Worm (Caenorhabditis elegans): ENCODE measurements around the gene cgr-1.

The cgr-1 gene

DNA sequence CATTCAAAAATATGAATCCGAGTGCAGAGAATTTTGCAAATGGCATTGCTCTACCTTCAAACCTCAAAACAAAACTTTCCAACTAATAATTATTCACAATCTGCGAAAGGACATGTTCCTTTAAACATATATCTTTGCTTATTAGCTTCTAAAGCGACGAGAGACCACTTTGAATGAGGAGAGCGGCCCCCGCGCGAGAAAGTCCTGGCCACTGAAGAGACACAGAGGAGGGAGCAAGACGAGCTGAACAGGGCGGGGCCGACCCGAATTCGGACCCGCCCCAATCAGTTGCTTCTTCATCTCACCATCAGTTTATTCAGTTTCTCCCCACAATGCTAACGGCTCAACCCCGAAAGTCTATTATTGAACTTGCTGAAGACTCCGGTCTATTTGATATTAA lies 14.6 kb downstream of the cgr-1 start, which contains the start of gene T27A10.2:
Gene T27A10.2, plus strand, starts transcription at position 333 of the 400 bp plus-strand sequence.
- peak; percentile 46 for TF ChIP-seq ces-1 (GFP tag; optimal IDR thresholded peaks at IDR 0.05)
- no peak for TF ChIP-seq elt-3 (tag; optimal IDR thresholded peaks at IDR 0.05)

DNA sequence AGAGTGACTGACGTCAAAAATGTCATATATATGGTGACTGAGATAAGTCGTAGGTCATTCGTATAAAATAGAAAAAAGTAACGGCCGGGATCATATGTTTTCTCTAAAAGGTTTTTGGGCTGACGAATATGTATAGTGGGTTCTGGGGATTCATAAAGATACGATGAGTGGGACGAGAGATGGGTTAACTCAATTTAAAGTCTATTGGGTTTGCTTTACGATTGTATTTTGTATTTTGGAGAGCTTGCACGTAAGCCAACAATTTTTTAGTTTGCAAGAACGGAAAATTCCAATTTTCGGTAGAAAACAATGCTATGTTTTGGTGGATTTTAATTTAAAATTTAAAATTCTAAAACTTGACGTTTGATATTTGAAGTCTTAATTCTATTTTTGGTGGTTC lies 15.8 kb downstream of the cgr-1 start:
- TF ChIP-seq mls-2 (tag; optimal IDR thresholded peaks at IDR 0.05) (no peak), pha-4 (tag; optimal IDR thresholded peaks at IDR 0.05) (no peak), ceh-39 (tag; optimal IDR thresholded peaks at IDR 0.05) (no peak), bed-3 (GFP tag; optimal IDR thresholded peaks at IDR 0.05) (no peak), ceh-43 (GFP tag; optimal IDR thresholded peaks at IDR 0.05) (no peak), ces-1 (GFP tag; optimal IDR thresholded peaks at IDR 0.05) (peak; percentile 85), cnd-1 (tag; optimal IDR thresholded peaks at IDR 0.05) (no peak)

DNA sequence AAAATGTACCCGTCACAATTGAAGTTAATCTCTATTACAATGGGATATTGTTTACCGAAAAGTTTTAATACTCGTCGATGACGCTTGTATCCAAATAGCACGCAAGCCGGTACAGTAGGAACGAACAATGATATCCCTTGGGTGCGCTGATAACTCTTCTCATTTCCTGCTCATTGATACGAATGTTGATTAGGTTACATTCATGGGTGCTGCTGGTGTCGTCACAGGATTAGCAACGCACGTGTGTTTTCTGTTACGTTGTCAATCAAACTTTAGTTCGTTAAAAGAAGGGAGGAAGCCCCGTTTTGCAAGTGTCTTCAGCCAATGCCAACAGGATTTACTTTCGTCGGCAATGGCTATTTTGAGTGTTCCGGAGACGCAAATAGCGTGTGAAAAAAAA lies 16.8 kb downstream of the cgr-1 start:
- TF ChIP-seq ceh-83 (GFP tag; optimal IDR thresholded peaks at IDR 0.05) (no peak), sem-2 (GFP tag; optimal IDR thresholded peaks at IDR 0.05) (no peak), M03D4.4 (tag; optimal IDR thresholded peaks at IDR 0.05) (no peak), lin-32 (GFP tag; optimal IDR thresholded peaks at IDR 0.05) (no peak), nhr-76 (tag; optimal IDR thresholded peaks at IDR 0.05) (no peak), mep-1 (tag; optimal IDR thresholded peaks at IDR 0.05) (no peak), mab-5 (tag; optimal IDR thresholded peaks at IDR 0.05) (no peak), mls-2 (tag; optimal IDR thresholded peaks at IDR 0.05) (no peak), nhr-12 (tag; optimal IDR thresholded peaks at IDR 0.05) (no peak), hlh-1 (tag; optimal IDR thresholded peaks at IDR 0.05) (no peak), ces-1 (GFP tag; optimal IDR thresholded peaks at IDR 0.05) (no peak)

DNA sequence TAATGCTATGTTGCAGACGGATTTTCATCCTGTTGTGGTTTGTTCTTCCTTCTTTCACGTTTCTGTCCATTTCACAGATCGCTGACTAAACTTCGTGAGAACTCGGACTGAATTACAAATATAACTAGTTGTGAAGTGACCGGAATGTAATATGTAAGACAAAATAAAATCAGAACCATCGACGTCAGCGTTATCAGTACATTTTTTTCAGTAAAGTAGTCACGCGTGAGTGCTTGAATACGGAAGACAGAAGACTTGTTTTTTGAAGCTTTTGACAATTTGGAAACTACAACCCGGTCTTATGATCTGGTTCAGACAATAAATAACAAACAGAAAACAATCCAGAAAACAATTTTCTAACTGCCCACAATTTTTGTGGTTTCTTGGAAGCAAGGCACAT lies 18.4 kb downstream of the cgr-1 start:
- TF ChIP-seq ceh-83 (GFP tag; optimal IDR thresholded peaks at IDR 0.05) (no peak), ces-1 (GFP tag; optimal IDR thresholded peaks at IDR 0.05) (no peak), mab-5 (tag; optimal IDR thresholded peaks at IDR 0.05) (no peak), sem-2 (GFP tag; optimal IDR thresholded peaks at IDR 0.05) (no peak), hlh-1 (tag; optimal IDR thresholded peaks at IDR 0.05) (no peak), flh-1 (GFP tag; optimal IDR thresholded peaks at IDR 0.05) (no peak), snpc-4 (tag; optimal IDR thresholded peaks at IDR 0.05) (no peak), lin-13 (tag; optimal IDR thresholded peaks at IDR 0.05) (no peak), unc-62 (GFP tag; optimal IDR thresholded peaks at IDR 0.05) (no peak), unc-120 (tag; optimal IDR thresholded peaks at IDR 0.05; ENCODE audit: poor library complexity, severe bottlenecking) (no peak), unc-39 (tag; optimal IDR thresholded peaks at IDR 0.05) (no peak), elt-1 (tag; optimal IDR thresholded peaks at IDR 0.05; ENCODE audit: borderline replicate concordance, insufficient read depth) (no peak), bed-3 (GFP tag; optimal IDR thresholded peaks at IDR 0.05) (no peak), nhr-28 (tag; optimal IDR thresholded peaks at IDR 0.05) (no peak), cnd-1 (tag; optimal IDR thresholded peaks at IDR 0.05) (no peak), sptf-1 (tag; optimal IDR thresholded peaks at IDR 0.05) (no peak), ztf-11 (tag; optimal IDR thresholded peaks at IDR 0.05) (no peak)

DNA sequence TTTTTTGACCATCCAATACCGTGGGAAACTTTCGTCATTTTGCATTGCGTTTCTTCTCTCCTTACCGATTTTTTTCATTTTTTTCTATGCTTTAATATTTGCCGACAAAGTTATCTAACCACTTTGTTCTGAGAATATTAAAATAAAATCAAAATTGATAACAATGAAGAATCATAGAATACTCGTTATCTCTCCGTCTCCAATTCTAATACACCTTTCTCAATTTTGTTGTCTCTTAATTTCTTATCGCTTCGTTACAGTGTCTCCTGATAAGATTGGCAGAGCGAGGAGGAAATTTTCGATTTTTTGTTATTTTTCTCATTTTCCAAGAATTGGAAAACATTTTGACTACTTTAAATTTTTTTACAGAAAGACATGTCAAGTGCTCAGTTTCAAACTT lies 24.0 kb downstream of the cgr-1 start, which contains the start of gene ckc-1:
Gene ckc-1, plus strand, starts transcription at position 368 of the 400 bp plus-strand sequence.
- no peak for TF ChIP-seq nhr-2 (tag; optimal IDR thresholded peaks at IDR 0.05)
- TF ChIP-seq cnd-1 (tag; optimal IDR thresholded peaks at IDR 0.05): no peak
- TF ChIP-seq unc-39 (tag; optimal IDR thresholded peaks at IDR 0.05): no peak
- no peak for TF ChIP-seq blmp-1 (tag; optimal IDR thresholded peaks at IDR 0.05)
- no peak for TF ChIP-seq ceh-43 (GFP tag; optimal IDR thresholded peaks at IDR 0.05)
- no peak for TF ChIP-seq mep-1 (tag; optimal IDR thresholded peaks at IDR 0.05)
- TF ChIP-seq ceh-83 (GFP tag; optimal IDR thresholded peaks at IDR 0.05): no peak
- TF ChIP-seq hlh-1 (tag; optimal IDR thresholded peaks at IDR 0.05): no peak
- no peak for TF ChIP-seq elt-3 (tag; optimal IDR thresholded peaks at IDR 0.05)
- TF ChIP-seq pha-4 (tag; optimal IDR thresholded peaks at IDR 0.05): no peak
- TF ChIP-seq zip-8 (tag; optimal IDR thresholded peaks at IDR 0.05): no peak
- TF ChIP-seq mab-5 (tag; optimal IDR thresholded peaks at IDR 0.05): no peak
- TF ChIP-seq bed-3 (GFP tag; optimal IDR thresholded peaks at IDR 0.05): no peak

DNA sequence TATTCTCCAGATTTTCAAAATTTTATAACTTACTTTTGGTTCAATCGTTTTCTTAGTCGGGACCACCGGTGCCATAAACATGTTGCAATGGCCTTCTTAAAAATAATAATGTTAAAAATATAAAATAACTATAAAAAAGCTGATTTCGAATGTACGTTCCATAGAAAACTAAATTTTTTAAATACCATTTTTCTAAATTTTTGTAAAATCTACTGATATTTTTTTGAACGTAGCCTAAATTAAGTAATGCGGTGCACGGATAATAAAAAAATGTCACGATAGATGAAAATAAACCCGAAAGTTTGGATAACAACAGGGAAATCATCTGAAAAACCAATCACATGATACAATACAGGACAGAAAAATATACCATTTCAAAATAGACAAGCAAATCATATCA lies 26.8 kb downstream of the cgr-1 start, which contains the start of gene T27A10.5:
Gene T27A10.5, minus strand, starts transcription at position 101 of the 400 bp plus-strand sequence.
- TF ChIP-seq ceh-39 (tag; optimal IDR thresholded peaks at IDR 0.05): no peak
- TF ChIP-seq snpc-4 (tag; optimal IDR thresholded peaks at IDR 0.05): no peak
- TF ChIP-seq elt-1 (tag; optimal IDR thresholded peaks at IDR 0.05; ENCODE audit: borderline replicate concordance, insufficient read depth): no peak
- TF ChIP-seq nhr-28 (tag; optimal IDR thresholded peaks at IDR 0.05): no peak
- no peak for TF ChIP-seq zip-8 (tag; optimal IDR thresholded peaks at IDR 0.05)
- no peak for TF ChIP-seq nhr-2 (tag; optimal IDR thresholded peaks at IDR 0.05)
- no peak for TF ChIP-seq ceh-43 (GFP tag; optimal IDR thresholded peaks at IDR 0.05)
- no peak for TF ChIP-seq ztf-11 (tag; optimal IDR thresholded peaks at IDR 0.05)
- TF ChIP-seq blmp-1 (tag; optimal IDR thresholded peaks at IDR 0.05): no peak
- no peak for TF ChIP-seq sem-2 (GFP tag; optimal IDR thresholded peaks at IDR 0.05)

All from whole organism, mixed stage, embryonic.